Worm (Caenorhabditis elegans): ENCODE measurements around the gene srg-64.

The srg-64 gene

DNA sequence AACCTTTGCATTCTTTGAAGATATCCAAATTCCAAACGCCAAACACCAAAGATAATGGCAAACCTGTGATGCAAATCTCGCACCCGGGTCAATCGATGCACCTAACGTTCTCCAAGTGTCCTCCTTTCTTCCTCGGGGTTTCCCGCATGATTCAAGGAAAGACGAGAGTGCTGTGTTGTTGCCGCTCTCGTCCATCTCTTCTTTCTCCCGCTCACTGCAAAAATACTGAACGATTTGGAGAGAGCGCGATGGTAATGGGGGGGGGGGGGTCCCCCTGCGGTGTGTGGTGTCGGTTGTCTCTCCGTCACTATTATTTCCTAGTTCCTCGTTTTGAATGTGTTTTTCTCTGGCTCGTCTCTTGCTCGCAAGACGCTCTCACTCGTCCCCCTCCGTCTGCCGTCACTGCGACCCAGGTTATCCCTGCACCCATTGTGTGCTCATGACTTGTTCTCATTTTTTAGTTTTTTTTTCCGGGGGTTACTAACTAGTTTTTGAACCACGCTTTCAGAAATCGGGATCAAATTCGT, 33.0 kb downstream of the srg-64 start (continued):
- TF ChIP-seq tbx-7 (tag; optimal IDR thresholded peaks at IDR 0.05) (no peak), pha-4 (tag; optimal IDR thresholded peaks at IDR 0.05) (no peak), hlh-30 (tag; optimal IDR thresholded peaks at IDR 0.05; ENCODE audit: insufficient read depth) (peak; percentile 85), gmeb-2 (tag; optimal IDR thresholded peaks at IDR 0.05) (peak; percentile 26), ztf-16 (tag; optimal IDR thresholded peaks at IDR 0.05) (no peak), unc-55 (GFP tag; optimal IDR thresholded peaks at IDR 0.05) (peak; percentile 63), syd-9 (tag; optimal IDR thresholded peaks at IDR 0.05) (peak; percentile 58), elt-2 (tag; optimal IDR thresholded peaks at IDR 0.05) (peak; percentile 59), pat-9 (tag; optimal IDR thresholded peaks at IDR 0.05) (peak; percentile 17), nfya-1 (tag; optimal IDR thresholded peaks at IDR 0.05) (peak; percentile 82), unc-42 (tag; optimal IDR thresholded peaks at IDR 0.05) (peak; percentile 76), K02D7.2 (tag; optimal IDR thresholded peaks at IDR 0.05) (no peak), pros-1 (tag; optimal IDR thresholded peaks at IDR 0.05) (peak; percentile 75), ceh-24 (tag; optimal IDR thresholded peaks at IDR 0.05) (no peak), odd-2 (tag; optimal IDR thresholded peaks at IDR 0.05) (no peak), fax-1 (tag; optimal IDR thresholded peaks at IDR 0.05) (peak; percentile 14), ceh-18 (tag; optimal IDR thresholded peaks at IDR 0.05) (peak; percentile 94), ceh-6 (GFP tag; optimal IDR thresholded peaks at IDR 0.05) (no peak), ceh-19 (GFP tag; optimal IDR thresholded peaks at IDR 0.05) (peak; percentile 83), pag-3 (tag; optimal IDR thresholded peaks at IDR 0.05; ENCODE audit: borderline replicate concordance) (no peak)

DNA sequence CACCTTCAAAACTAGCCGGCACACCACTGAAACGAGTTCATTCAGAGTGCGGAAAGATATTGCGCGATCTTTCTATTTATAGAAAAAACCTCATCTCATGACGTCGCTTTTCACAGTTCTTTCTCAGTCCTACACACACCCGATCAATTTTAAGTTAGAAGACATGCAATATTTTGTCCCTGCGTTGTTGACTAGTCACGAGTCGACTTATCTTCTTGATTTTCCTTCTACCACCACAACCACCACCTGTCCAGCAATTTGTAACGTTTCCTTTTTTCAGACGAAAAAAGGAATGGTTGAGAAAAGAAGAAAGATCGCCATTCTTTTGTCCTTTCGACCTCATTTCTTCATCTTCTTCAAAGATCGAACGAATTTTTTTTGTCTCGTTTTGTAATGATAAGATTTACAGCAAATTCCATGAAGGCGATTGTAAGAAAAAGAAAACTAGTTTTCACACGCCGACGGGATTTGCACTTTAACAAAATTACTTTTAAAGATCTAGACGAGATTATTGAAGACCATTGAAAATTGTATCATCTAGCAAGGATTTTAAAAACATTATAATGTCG, 34.2 kb downstream of the srg-64 start:
- TF ChIP-seq eyg-1 (tag; optimal IDR thresholded peaks at IDR 0.05): no peak

DNA sequence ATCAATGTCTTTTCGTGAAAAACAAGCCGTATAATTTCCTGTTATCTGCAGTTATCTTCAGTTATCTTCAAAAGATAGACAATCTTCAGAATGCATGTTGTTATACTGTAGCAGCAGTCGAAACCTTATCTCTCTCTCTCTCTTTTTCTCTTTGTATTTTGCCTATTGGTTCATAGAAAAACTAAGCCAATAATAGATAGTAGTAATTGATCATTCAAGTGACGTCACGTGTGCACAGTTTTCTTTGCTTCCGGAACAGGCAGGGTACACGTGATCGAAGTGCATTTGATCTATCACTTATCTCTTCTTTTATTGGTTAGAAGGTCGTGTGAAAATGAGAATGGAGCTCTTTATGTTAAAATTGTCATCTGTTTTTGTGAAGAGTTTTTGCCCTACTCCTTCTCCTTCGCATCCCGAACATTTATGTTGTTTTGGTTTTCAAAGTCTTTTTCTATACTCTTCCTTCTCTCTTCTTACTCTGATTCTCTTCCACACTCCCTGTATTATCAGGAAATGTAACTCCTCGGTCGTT, 35.8 kb downstream of the srg-64 start:
- TF ChIP-seq ceh-24 (tag; optimal IDR thresholded peaks at IDR 0.05) (no peak), elt-2 (tag; optimal IDR thresholded peaks at IDR 0.05) (peak; percentile 66), fax-1 (tag; optimal IDR thresholded peaks at IDR 0.05) (no peak), hlh-6 (tag; optimal IDR thresholded peaks at IDR 0.05) (no peak), F13H6.1 (tag; optimal IDR thresholded peaks at IDR 0.05) (no peak), hlh-30 (tag; optimal IDR thresholded peaks at IDR 0.05; ENCODE audit: insufficient read depth) (peak; percentile 33), fkh-10 (GFP tag; optimal IDR thresholded peaks at IDR 0.05) (no peak), npax-4 (tag; optimal IDR thresholded peaks at IDR 0.05) (no peak)

DNA sequence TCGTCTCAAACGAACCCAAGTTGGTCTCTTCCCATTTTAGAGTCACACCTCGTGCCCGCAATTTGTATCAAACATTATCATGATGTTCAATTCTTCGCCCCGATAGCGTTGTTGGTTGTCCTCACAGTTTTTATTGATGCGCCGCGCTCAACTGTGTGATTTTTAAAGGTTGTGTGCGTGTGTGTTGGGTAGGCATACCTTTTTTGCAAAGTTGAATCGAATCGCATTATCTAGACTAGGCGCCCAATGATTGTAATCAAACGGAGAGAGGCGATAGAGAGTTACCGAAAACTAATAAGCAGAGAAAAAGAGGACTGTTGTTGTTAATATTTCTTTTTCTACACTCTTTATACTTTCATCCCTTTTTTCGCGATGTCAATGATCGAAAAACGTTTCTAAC, 40.2 kb downstream of the srg-64 start:
- TF ChIP-seq ceh-34 (tag; optimal IDR thresholded peaks at IDR 0.05) (no peak), madf-2 (tag; optimal IDR thresholded peaks at IDR 0.05) (no peak), ttx-3 (tag; optimal IDR thresholded peaks at IDR 0.05) (no peak), pros-1 (tag; optimal IDR thresholded peaks at IDR 0.05) (no peak)

DNA sequence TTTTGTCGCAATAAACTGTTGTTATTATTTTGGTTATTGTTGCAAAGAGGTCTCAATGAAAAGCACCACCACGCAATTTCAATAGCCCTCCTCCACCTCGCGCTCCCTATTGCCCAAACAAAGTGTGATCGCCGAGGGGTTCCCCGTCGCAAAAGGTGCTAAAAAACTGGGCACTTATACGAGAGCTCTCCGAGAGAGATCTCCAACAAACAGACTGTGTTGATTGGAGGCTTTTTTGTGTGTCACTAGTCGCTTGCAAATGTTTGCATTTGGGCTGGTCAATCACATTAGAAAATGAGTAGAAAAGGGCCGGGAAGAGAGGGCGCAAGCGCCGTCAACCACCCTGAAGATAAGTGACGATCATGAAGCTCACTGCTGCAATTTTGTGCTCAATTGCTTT, 44.0 kb downstream of the srg-64 start, which contains the start of gene ZK662.2:
Gene ZK662.2, plus strand, starts transcription at position 301 of the 400 bp plus-strand sequence.
- TF ChIP-seq tbx-2 (tag; optimal IDR thresholded peaks at IDR 0.05) (peak; percentile 2), elt-2 (tag; optimal IDR thresholded peaks at IDR 0.05) (no peak)

DNA sequence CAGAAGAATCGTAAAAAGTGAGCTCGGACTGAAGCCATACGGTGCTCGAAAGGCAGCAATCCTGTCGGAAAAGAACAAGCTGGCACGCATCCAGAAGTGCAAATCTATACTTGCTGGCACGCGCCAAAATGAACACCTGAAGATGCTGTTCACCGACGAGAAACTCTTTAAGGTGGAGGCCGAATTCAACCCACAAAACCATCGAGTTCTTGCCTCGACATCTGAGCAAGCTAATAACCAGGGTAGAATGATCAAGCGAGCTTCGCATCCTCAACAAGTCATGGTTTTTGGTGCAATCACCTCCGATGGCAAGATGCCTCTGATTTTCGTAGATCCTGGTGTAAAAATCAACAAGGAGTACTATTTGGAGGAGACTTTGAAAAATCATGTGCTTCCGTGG, 47.0 kb downstream of the srg-64 start:
- TF ChIP-seq ahr-1 (tag; optimal IDR thresholded peaks at IDR 0.05): no peak
- TF ChIP-seq hlh-8 (tag; optimal IDR thresholded peaks at IDR 0.05): no peak
- TF ChIP-seq sdc-2 (tag; optimal IDR thresholded peaks at IDR 0.05): no peak
- TF ChIP-seq syd-9 (tag; optimal IDR thresholded peaks at IDR 0.05): no peak
- no peak for TF ChIP-seq pqm-1 (tag; optimal IDR thresholded peaks at IDR 0.05)
- no peak for TF ChIP-seq rnt-1 (tag; optimal IDR thresholded peaks at IDR 0.05)
- TF ChIP-seq C08G9.2 (tag; optimal IDR thresholded peaks at IDR 0.05): no peak
- TF ChIP-seq ceh-22 (tag; optimal IDR thresholded peaks at IDR 0.05): no peak
- no peak for TF ChIP-seq dve-1 (tag; optimal IDR thresholded peaks at IDR 0.05)
- no peak for TF ChIP-seq hlh-6 (tag; optimal IDR thresholded peaks at IDR 0.05)
- TF ChIP-seq hlh-13 (GFP tag; optimal IDR thresholded peaks at IDR 0.05): no peak
- TF ChIP-seq ceh-9 (tag; optimal IDR thresholded peaks at IDR 0.05): no peak
- TF ChIP-seq nhr-232 (tag; optimal IDR thresholded peaks at IDR 0.05): no peak
- TF ChIP-seq K02D7.2 (tag; optimal IDR thresholded peaks at IDR 0.05): no peak
- TF ChIP-seq unc-42 (tag; optimal IDR thresholded peaks at IDR 0.05): no peak
- no peak for TF ChIP-seq tbx-2 (tag; optimal IDR thresholded peaks at IDR 0.05)
- no peak for TF ChIP-seq nfya-1 (tag; optimal IDR thresholded peaks at IDR 0.05)
- TF ChIP-seq ref-2 (tag; optimal IDR thresholded peaks at IDR 0.05): no peak
- no peak for TF ChIP-seq unc-86 (tag; optimal IDR thresholded peaks at IDR 0.05)
